Fruit fly (Drosophila melanogaster): ENCODE measurements around the gene Mipp1.

Mipp1 gene

dm6 chr3L:16615132-16615709 is 42.1 kb upstream of the Mipp1 start, which contains the start of gene Mo25 (continued):
- TF ChIP-seq Gug (GFP tag; IDR thresholded peaks at IDR 0.05) = no peak; the same call in 3 of the 4 replicates
- no peak for TF ChIP-seq grn (GFP tag; optimal IDR thresholded peaks at IDR 0.05)
- no peak for TF ChIP-seq Aef1 (GFP tag; IDR thresholded peaks at IDR 0.05)
- TF ChIP-seq dm (GFP tag; optimal IDR thresholded peaks at IDR 0.05) = no peak
- TF ChIP-seq H15 (GFP tag; IDR thresholded peaks at IDR 0.05) = no peak
- no peak for TF ChIP-seq CG12744 (GFP tag; optimal IDR thresholded peaks at IDR 0.05)
- TF ChIP-seq CG8765 (GFP tag; IDR thresholded peaks at IDR 0.05) = no peak
- peak; percentile 47 for TF ChIP-seq ems (GFP tag; optimal IDR thresholded peaks at IDR 0.05)
- peak; percentile 79 for TF ChIP-seq hbn (GFP tag; IDR thresholded peaks at IDR 0.05; ENCODE audit: partially characterized antibody)
- no peak for TF ChIP-seq Hr78 (GFP tag; optimal IDR thresholded peaks at IDR 0.05)
- peak; percentile 32 for TF ChIP-seq CG18476 (GFP tag; optimal IDR thresholded peaks at IDR 0.05)
- no peak for TF ChIP-seq CG11560 (tag; IDR thresholded peaks at IDR 0.05)
- TF ChIP-seq Eip74EF (GFP tag; optimal IDR thresholded peaks at IDR 0.05) = no peak
- TF ChIP-seq tup (GFP tag; optimal IDR thresholded peaks at IDR 0.05) = no peak
- TF ChIP-seq CG4820 (GFP tag; optimal IDR thresholded peaks at IDR 0.05) = peak; percentile 14
- TF ChIP-seq Lhr (GFP tag; optimal IDR thresholded peaks at IDR 0.05) = no peak
- TF ChIP-seq knrl (GFP tag; IDR thresholded peaks at IDR 0.05; ENCODE audit: partially characterized antibody) = peak; percentile 74
- TF ChIP-seq CG17568 (GFP tag; optimal IDR thresholded peaks at IDR 0.05) = no peak
- no peak for TF ChIP-seq h (optimal IDR thresholded peaks at IDR 0.05)
- TF ChIP-seq CG13775 (GFP tag; optimal IDR thresholded peaks at IDR 0.05) = peak; percentile 35
- TF ChIP-seq CG12299 (tag; optimal IDR thresholded peaks at IDR 0.05) = peak; percentile 11
- TF ChIP-seq ara (GFP tag; IDR thresholded peaks at IDR 0.05) = no peak
- TF ChIP-seq CG3726 (GFP tag; IDR thresholded peaks at IDR 0.05) = no peak
- TF ChIP-seq CG8924 (tag; optimal IDR thresholded peaks at IDR 0.05) = peak; percentile 51
- peak; percentile 52 for TF ChIP-seq CG32532 (GFP tag; IDR thresholded peaks at IDR 0.05)
- no peak for TF ChIP-seq CG15696 (tag; optimal IDR thresholded peaks at IDR 0.05)
- TF ChIP-seq gcm (GFP tag; optimal IDR thresholded peaks at IDR 0.05) = peak; percentile 5
- no peak for TF ChIP-seq seq (GFP tag; IDR thresholded peaks at IDR 0.05)
- no peak for TF ChIP-seq CG4730 (GFP tag; IDR thresholded peaks at IDR 0.05)
- no peak for TF ChIP-seq CG12236 (GFP tag; optimal IDR thresholded peaks at IDR 0.05)
- TF ChIP-seq CG11093 (GFP tag; IDR thresholded peaks at IDR 0.05) = no peak
- no peak for TF ChIP-seq CG11398 (GFP tag; optimal IDR thresholded peaks at IDR 0.05)
- TF ChIP-seq CG4424 (GFP tag; optimal IDR thresholded peaks at IDR 0.05) = peak; percentile 52
- TF ChIP-seq HHEX (GFP tag; optimal IDR thresholded peaks at IDR 0.05) = no peak
- TF ChIP-seq Meics (GFP tag; optimal IDR thresholded peaks at IDR 0.05) = peak; percentile 34
- peak; percentile 11 for TF ChIP-seq CG8388 (GFP tag; optimal IDR thresholded peaks at IDR 0.05)
- TF ChIP-seq CG16815 (GFP tag; optimal IDR thresholded peaks at IDR 0.05) = no peak
- no peak for TF ChIP-seq CG13123 (GFP tag; optimal IDR thresholded peaks at IDR 0.05)
- TF ChIP-seq CG15011 (GFP tag; optimal IDR thresholded peaks at IDR 0.05) = no peak
- peak; percentile 69 for TF ChIP-seq CG12391 (tag; optimal IDR thresholded peaks at IDR 0.05)
- TF ChIP-seq Vsx1 (GFP tag; optimal IDR thresholded peaks at IDR 0.05) = no peak
- TF ChIP-seq CG7556 (GFP tag; optimal IDR thresholded peaks at IDR 0.05) = peak; percentile 29
- no peak for TF ChIP-seq CG31388 (GFP tag; optimal IDR thresholded peaks at IDR 0.05)
- peak; percentile 26; the same call in 1 of the 2 replicates for TF ChIP-seq CG6272 (GFP tag; IDR thresholded peaks at IDR 0.05)
- no peak for TF ChIP-seq kay (GFP tag; optimal IDR thresholded peaks at IDR 0.05)
- TF ChIP-seq Side (GFP tag; optimal IDR thresholded peaks at IDR 0.05) = peak; percentile 0
- TF ChIP-seq Dfd (GFP tag; optimal IDR thresholded peaks at IDR 0.05) = no peak
- TF ChIP-seq Dek (tag; optimal IDR thresholded peaks at IDR 0.05) = peak; percentile 43
- TF ChIP-seq chn (GFP tag; optimal IDR thresholded peaks at IDR 0.05) = peak; percentile 20
- TF ChIP-seq wdn (GFP tag; IDR thresholded peaks at IDR 0.05) = no peak
- peak; percentile 27 for TF ChIP-seq exex (tag; optimal IDR thresholded peaks at IDR 0.05)
